Fruit fly (Drosophila melanogaster) whole organism, prepupa: ENCODE measurements around the gene CG31676.

Experiments
- Blimp-1 ChIP-seq: fragments of 200-800 bp; sonication (Bioruptor generic); optimal IDR thresholded peaks from 3 replicates; lab custom pipeline; 2017; ENCODE audit warnings: missing biosample characterization, missing genetic modification characterization, mild to moderate bottlenecking, moderate library complexity, missing genetic modification reagents
- CG10631 ChIP-seq: fragments of 200-800 bp; sonication (Bioruptor generic); optimal IDR thresholded peaks from 2 replicates; lab custom pipeline; 2016; ENCODE audit warnings: missing biosample characterization, missing genetic modification characterization
- CG10669 ChIP-seq: fragments of 200-800 bp; sonication (Bioruptor generic); optimal IDR thresholded peaks from 3 replicates; lab custom pipeline; 2018; ENCODE audit warnings: missing biosample characterization, mild to moderate bottlenecking, missing genetic modification characterization, moderate library complexity
- CG11294 ChIP-seq: fragments of 200-800 bp; sonication (Bioruptor generic); IDR thresholded peaks from 2 replicates; pipeline ENCODE4 v1.3.6; 2022; ENCODE audit warnings: missing biosample characterization, missing genetic modification characterization
- CG11762 ChIP-seq: fragments of 200-800 bp; sonication (Bioruptor generic); optimal IDR thresholded peaks from 3 replicates; lab custom pipeline; 2016; ENCODE audit warnings: missing biosample characterization, missing genetic modification characterization; ENCODE audit not compliant: insufficient read depth
- CG11902 ChIP-seq: fragments of 200-800 bp; sonication (Bioruptor generic); optimal IDR thresholded peaks from 3 replicates; lab custom pipeline; 2016; ENCODE audit warnings: missing biosample characterization, missing genetic modification characterization
- CG1621 ChIP-seq: fragments of 200-800 bp; sonication (Bioruptor generic); optimal IDR thresholded peaks from 3 replicates; lab custom pipeline; 2018; ENCODE audit warnings: missing biosample characterization, mild to moderate bottlenecking, missing genetic modification characterization
- CG3032 ChIP-seq: fragments of 200-800 bp; optimal IDR thresholded peaks from 2 replicates; lab custom pipeline; 2019; ENCODE audit warnings: missing biosample characterization, mild to moderate bottlenecking, missing genetic modification characterization, moderate library complexity
- CG31627 ChIP-seq: fragments of 200-800 bp; sonication (Bioruptor generic); optimal IDR thresholded peaks from 3 replicates; lab custom pipeline; 2016; ENCODE audit warnings: missing biosample characterization, missing genetic modification characterization
- CG32006 ChIP-seq: fragments of 200-800 bp; sonication (Bioruptor generic); optimal IDR thresholded peaks from 3 replicates; lab custom pipeline; 2017; ENCODE audit warnings: missing biosample characterization, mild to moderate bottlenecking, missing genetic modification characterization
- CG34406 ChIP-seq: fragments of 200-800 bp; sonication (Bioruptor generic); optimal IDR thresholded peaks from 3 replicates; lab custom pipeline; 2016; ENCODE audit warnings: missing biosample characterization, missing genetic modification characterization
- CG4318 ChIP-seq: fragments of 200-800 bp; sonication (Bioruptor generic); optimal IDR thresholded peaks from 3 replicates; lab custom pipeline; 2017; ENCODE audit warnings: missing biosample characterization, mild to moderate bottlenecking, missing genetic modification characterization
- CG6163 ChIP-seq: fragments of 200-800 bp; sonication (Bioruptor generic); IDR thresholded peaks from 3 replicates; pipeline ENCODE4 v1.3.6; 2022; ENCODE audit warnings: missing biosample characterization, missing genetic modification characterization
- CG6276 ChIP-seq: fragments of 200-800 bp; sonication (Bioruptor generic); optimal IDR thresholded peaks from 2 replicates; lab custom pipeline; 2017; ENCODE audit warnings: missing biosample characterization, mild to moderate bottlenecking, missing genetic modification characterization
- CG6792 ChIP-seq: fragments of 200-800 bp; sonication (Bioruptor generic); optimal IDR thresholded peaks from 3 replicates; lab custom pipeline; 2016; ENCODE audit warnings: missing biosample characterization, missing genetic modification characterization
- CG6808 ChIP-seq: fragments of 200-800 bp; sonication (Bioruptor generic); optimal IDR thresholded peaks from 3 replicates; lab custom pipeline; 2017; ENCODE audit warnings: missing biosample characterization, missing genetic modification characterization, mild to moderate bottlenecking, moderate library complexity, missing genetic modification reagents
- CG7368 ChIP-seq: fragments of 200-800 bp; sonication (Bioruptor generic); optimal IDR thresholded peaks from 3 replicates; lab custom pipeline; 2016; ENCODE audit warnings: missing biosample characterization, missing genetic modification characterization
- CG9139 ChIP-seq: fragments of 200-800 bp; sonication (Bioruptor generic); optimal IDR thresholded peaks from 3 replicates; lab custom pipeline; 2017; ENCODE audit warnings: missing biosample characterization, mild to moderate bottlenecking, missing genetic modification characterization
- Eip75B ChIP-seq: fragments of 200-800 bp; sonication (Bioruptor generic); optimal IDR thresholded peaks from 3 replicates; lab custom pipeline; 2016; ENCODE audit warnings: missing biosample characterization, missing genetic modification characterization
- Eip78C ChIP-seq: fragments of 200-800 bp; sonication (Bioruptor generic); peaks from one replicate; lab custom pipeline; 2016; ENCODE audit warnings: missing biosample characterization, missing genetic modification characterization
- Eip93F ChIP-seq: fragments of 200-800 bp; sonication (Bioruptor generic); optimal IDR thresholded peaks from 2 replicates; lab custom pipeline; 2016; ENCODE audit warnings: missing biosample characterization, mild to moderate bottlenecking, missing genetic modification characterization
- Ets96B ChIP-seq: fragments of 200-800 bp; optimal IDR thresholded peaks from 2 replicates; lab custom pipeline; 2019; ENCODE audit warnings: missing biosample characterization, mild to moderate bottlenecking, missing genetic modification characterization, moderate library complexity
- Gug ChIP-seq: fragments of 200-800 bp; sonication (Bioruptor generic); IDR thresholded peaks from 2 replicates; pipeline ENCODE4 v1.3.6; 2022; ENCODE audit warnings: missing biosample characterization, missing genetic modification characterization
- Hr38 ChIP-seq: sonication (Bioruptor generic); optimal IDR thresholded peaks from 2 replicates; lab custom pipeline; 2016; ENCODE audit warnings: missing biosample characterization, missing genetic modification characterization
- Hr4 ChIP-seq: fragments of 200-800 bp; sonication (Bioruptor generic); optimal IDR thresholded peaks from 3 replicates; lab custom pipeline; 2016; ENCODE audit warnings: missing biosample characterization, missing genetic modification characterization
- Lpt ChIP-seq: fragments of 200-800 bp; sonication (Bioruptor generic); optimal IDR thresholded peaks from 3 replicates; lab custom pipeline; 2016; ENCODE audit warnings: missing biosample characterization, missing genetic modification characterization
- Met ChIP-seq: fragments of 200-800 bp; sonication (Bioruptor generic); optimal IDR thresholded peaks from 3 replicates; lab custom pipeline; 2016; ENCODE audit warnings: missing biosample characterization, missing genetic modification characterization
- Sox102F ChIP-seq: fragments of 200-800 bp; sonication (Bioruptor generic); optimal IDR thresholded peaks from 2 replicates; lab custom pipeline; 2016; ENCODE audit warnings: missing biosample characterization, mild to moderate bottlenecking, missing genetic modification characterization
- Sox14 ChIP-seq: fragments of 200-800 bp; sonication (Bioruptor generic); optimal IDR thresholded peaks from 3 replicates; lab custom pipeline; 2016; ENCODE audit warnings: missing biosample characterization, missing genetic modification characterization
- Sox15 ChIP-seq: fragments of 200-800 bp; sonication (Bioruptor generic); optimal IDR thresholded peaks from 3 replicates; lab custom pipeline; 2016; ENCODE audit warnings: missing biosample characterization, missing genetic modification characterization
- achi ChIP-seq: fragments of 200-800 bp; sonication (Bioruptor generic); optimal IDR thresholded peaks from 3 replicates; lab custom pipeline; 2016; ENCODE audit warnings: missing biosample characterization, missing genetic modification characterization
- acj6 ChIP-seq: fragments of 200-800 bp; sonication (Bioruptor generic); optimal IDR thresholded peaks from 3 replicates; lab custom pipeline; 2016; ENCODE audit warnings: missing biosample characterization, missing genetic modification characterization
- dac ChIP-seq: fragments of 200-800 bp; sonication (Bioruptor generic); optimal IDR thresholded peaks from 2 replicates; lab custom pipeline; 2017; ENCODE audit warnings: missing biosample characterization, mild to moderate bottlenecking, missing genetic modification characterization
- eg ChIP-seq: fragments of 200-800 bp; sonication (Bioruptor generic); IDR thresholded peaks from 3 replicates; pipeline ENCODE4 v1.3.6; 2022; ENCODE audit warnings: missing biosample characterization, missing genetic modification characterization
- fd59A ChIP-seq: fragments of 200-800 bp; sonication (Bioruptor generic); optimal IDR thresholded peaks from 2 replicates; lab custom pipeline; 2017; ENCODE audit warnings: missing biosample characterization, mild to moderate bottlenecking, missing genetic modification characterization, missing genetic modification reagents
- fd85E ChIP-seq: fragments of 200-800 bp; sonication (Bioruptor generic); optimal IDR thresholded peaks from 3 replicates; lab custom pipeline; 2016; ENCODE audit warnings: missing biosample characterization, missing genetic modification characterization
- fkh ChIP-seq: fragments of 200-800 bp; sonication (Bioruptor generic); optimal IDR thresholded peaks from 3 replicates; lab custom pipeline; 2017; ENCODE audit warnings: missing biosample characterization, mild to moderate bottlenecking, missing genetic modification characterization, moderate library complexity
- lz ChIP-seq: fragments of 200-800 bp; sonication (Bioruptor generic); optimal IDR thresholded peaks from 3 replicates; lab custom pipeline; 2016; ENCODE audit warnings: missing biosample characterization, missing genetic modification characterization
- net ChIP-seq: fragments of 200-800 bp; sonication (Bioruptor generic); optimal IDR thresholded peaks from 3 replicates; lab custom pipeline; 2016; ENCODE audit warnings: missing biosample characterization, missing genetic modification characterization
- pdm3 ChIP-seq: fragments of 200-800 bp; sonication (Bioruptor generic); optimal IDR thresholded peaks from 3 replicates; lab custom pipeline; 2016; ENCODE audit warnings: missing biosample characterization, missing genetic modification characterization
- salr ChIP-seq, 2 experiments: fragments of 200-800 bp; sonication (Bioruptor generic); optimal IDR thresholded peaks; 3 replicates each; lab custom pipeline; 2016 to 2018; ENCODE audit warnings: missing biosample characterization in 2 of 2, missing genetic modification characterization in 2 of 2, mild to moderate bottlenecking in 1 of 2
- spab ChIP-seq: fragments of 200-800 bp; sonication (Bioruptor generic); optimal IDR thresholded peaks from 2 replicates; lab custom pipeline; 2017; ENCODE audit warnings: missing biosample characterization, mild to moderate bottlenecking, missing genetic modification characterization, missing genetic modification reagents
- svp ChIP-seq: fragments of 200-800 bp; sonication (Bioruptor generic); peaks from one replicate; lab custom pipeline; 2016; ENCODE audit warnings: missing biosample characterization, missing genetic modification characterization
- topi ChIP-seq: fragments of 200-800 bp; sonication (Bioruptor generic); optimal IDR thresholded peaks from 3 replicates; lab custom pipeline; 2016; ENCODE audit warnings: missing biosample characterization, missing genetic modification characterization
- vri ChIP-seq: fragments of 200-800 bp; sonication (Bioruptor generic); optimal IDR thresholded peaks from 3 replicates; lab custom pipeline; 2016; ENCODE audit warnings: missing biosample characterization, mild to moderate bottlenecking, missing genetic modification characterization

Gene CG31676

DNA sequence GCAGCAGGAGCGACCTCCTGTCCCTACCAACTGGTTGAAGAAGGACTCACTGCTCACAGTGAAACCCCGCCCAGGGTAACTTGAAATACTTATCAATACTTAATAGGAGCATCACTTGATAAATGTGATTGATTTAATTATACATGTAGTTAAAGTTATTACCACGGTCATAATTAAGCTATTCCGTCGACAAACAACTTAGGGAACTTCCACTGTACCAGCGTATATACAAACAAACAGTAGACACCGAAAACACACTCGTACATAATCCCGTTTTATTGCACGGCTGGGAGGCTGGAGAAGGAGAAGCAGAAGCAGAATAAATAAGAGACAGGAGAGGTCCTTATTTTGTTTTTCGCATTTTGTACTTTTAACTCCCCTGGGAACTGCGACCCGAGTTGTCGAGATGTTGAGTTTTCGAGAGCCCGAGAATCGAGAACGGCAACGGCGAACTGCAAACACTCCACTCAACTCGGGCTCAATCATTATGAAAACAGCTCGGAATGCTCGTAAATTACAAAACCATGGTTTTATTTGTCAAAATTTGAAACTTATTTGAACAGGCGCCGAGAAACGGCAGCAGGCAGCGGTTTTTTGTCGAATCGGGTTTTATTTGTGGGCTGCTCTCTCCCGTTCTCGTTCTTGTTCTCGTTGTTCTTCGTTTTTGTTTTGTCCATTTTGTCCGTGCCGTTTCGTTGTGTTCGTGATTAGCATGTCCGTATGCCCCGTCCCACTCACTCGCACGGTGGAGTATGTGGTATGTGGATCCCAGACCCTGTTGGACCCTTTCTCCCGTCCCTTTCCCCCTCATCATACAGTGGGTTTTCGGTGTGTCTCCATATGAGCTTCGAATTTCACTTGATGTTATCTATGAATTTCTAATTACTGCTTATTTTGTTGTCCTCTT is 40.3 kb upstream of the CG31676 start (continued):
- TF ChIP-seq CG3032 (peak; percentile 97), CG6276 (GFP tag; lab: Kevin White, UChicago) (peak; percentile 71), salr (GFP tag; optimal IDR thresholded peaks at IDR 0.05; lab: Kevin White, UChicago) (peak; percentile 82 to 97), acj6 (GFP tag; lab: Kevin White, UChicago) (peak; percentile 96), CG1621 (peak; percentile 97), CG34406 (peak; percentile 93), lz (GFP tag; lab: Kevin White, UChicago) (peak; percentile 97), eg (GFP tag; lab: Robert Waterston, UW) (peak; percentile 78), fd85E (GFP tag; lab: Kevin White, UChicago) (peak; percentile 79), Gug (GFP tag; lab: Robert Waterston, UW) (peak; percentile 61), Eip75B (GFP tag; lab: Kevin White, UChicago) (peak; percentile 97)

DNA sequence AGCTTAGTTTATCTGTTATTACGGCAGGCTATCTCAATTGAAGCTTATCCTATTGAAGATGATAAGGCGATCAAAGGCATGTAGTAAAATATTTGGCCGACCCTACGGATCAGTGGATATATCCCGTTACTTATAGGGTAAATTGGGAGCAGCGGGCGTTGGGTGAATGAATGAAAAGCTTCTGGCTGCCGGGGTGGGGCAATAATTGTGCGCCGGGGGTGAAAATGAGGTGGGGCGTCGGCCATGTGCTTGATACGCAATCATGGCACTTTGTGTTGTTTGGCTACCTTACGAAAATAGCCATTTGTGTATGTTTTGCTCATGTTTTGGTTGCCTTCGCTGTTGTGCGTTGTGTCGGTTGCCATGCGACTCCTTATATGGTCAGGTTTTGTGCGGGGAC is 38.7 kb upstream of the CG31676 start:
- TF ChIP-seq CG10631 (GFP tag; lab: Kevin White, UChicago) (no peak), CG10669 (GFP tag; lab: Kevin White, UChicago) (no peak)

DNA sequence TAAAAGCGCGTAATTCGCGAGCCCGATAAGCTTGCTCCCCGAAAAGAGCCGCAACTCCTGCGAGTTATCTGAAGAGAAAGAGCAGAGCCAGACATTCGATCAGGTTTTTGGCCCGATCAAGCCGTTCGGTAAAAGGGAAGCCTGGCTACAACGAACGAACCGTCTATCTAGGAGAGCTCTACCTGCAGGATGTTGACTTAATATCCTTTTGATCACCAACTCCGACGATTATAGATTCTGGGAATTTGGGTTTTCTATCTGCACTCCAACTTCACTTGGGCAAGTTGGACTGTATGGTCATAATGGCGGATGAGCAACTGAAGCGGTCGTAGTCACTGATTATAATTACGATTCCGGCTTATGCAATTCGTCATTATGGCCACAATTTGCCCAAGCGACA is 38.3 kb upstream of the CG31676 start:
- TF ChIP-seq CG7368 (GFP tag; lab: Kevin White, UChicago) (peak; percentile 71), pdm3 (GFP tag; lab: Kevin White, UChicago) (peak; percentile 67), vri (GFP tag; lab: Kevin White, UChicago) (no peak), CG6276 (GFP tag; lab: Kevin White, UChicago) (peak; percentile 74), CG9139 (GFP tag; lab: Kevin White, UChicago) (peak; percentile 58), Sox15 (peak; percentile 42), Eip78C (peak; percentile 89), topi (GFP tag; lab: Kevin White, UChicago) (peak; percentile 77), CG32006 (GFP tag; lab: Kevin White, UChicago) (peak; percentile 75), fd85E (GFP tag; lab: Kevin White, UChicago) (peak; percentile 20), dac (GFP tag; lab: Kevin White, UChicago) (peak; percentile 73), CG11762 (GFP tag; lab: Kevin White, UChicago) (peak; percentile 55), Sox102F (peak; percentile 55), CG11294 (GFP tag; lab: Robert Waterston, UW) (peak; percentile 61), spab (GFP tag; lab: Kevin White, UChicago) (peak; percentile 37), CG31627 (GFP tag; lab: Kevin White, UChicago) (peak; percentile 53), svp (GFP tag; lab: Kevin White, UChicago) (peak; percentile 91), CG6808 (GFP tag; lab: Kevin White, UChicago) (peak; percentile 38), CG6163 (peak; percentile 91), CG11902 (GFP tag; lab: Kevin White, UChicago) (peak; percentile 76), CG4318 (GFP tag; lab: Kevin White, UChicago) (peak; percentile 31), acj6 (GFP tag; lab: Kevin White, UChicago) (peak; percentile 55), Lpt (GFP tag; lab: Kevin White, UChicago) (peak; percentile 45), Met (GFP tag; lab: Kevin White, UChicago) (peak; percentile 61), Blimp-1 (GFP tag; lab: Kevin White, UChicago) (no peak), Ets96B (tag; lab: Kevin White, UChicago) (peak; percentile 78), fd59A (peak; percentile 1), salr (GFP tag; optimal IDR thresholded peaks at IDR 0.05; lab: Kevin White, UChicago) (no peak), Eip93F (GFP tag; lab: Kevin White, UChicago) (no peak), Hr4 (GFP tag; lab: Kevin White, UChicago) (peak; percentile 75), Sox14 (peak; percentile 49), CG34406 (peak; percentile 27), fkh (GFP tag; lab: Kevin White, UChicago) (no peak), CG1621 (peak; percentile 37), achi (peak; percentile 63), net (GFP tag; lab: Kevin White, UChicago) (peak; percentile 54), Hr38 (GFP tag; lab: Kevin White, UChicago) (no peak), CG10631 (GFP tag; lab: Kevin White, UChicago) (peak; percentile 40), CG6792 (GFP tag; lab: Kevin White, UChicago) (peak; percentile 61), CG10669 (GFP tag; lab: Kevin White, UChicago) (peak; percentile 59)
